Fruit fly (Drosophila melanogaster): ENCODE measurements around the gene Or10a.

The Or10a gene

dm6 chrX:11417322-11417721 is at the start of gene Or10a, which contains the start of gene Gr10a:
TSS of gene Or10a (minus strand) at chrX:11417422.
TSS of gene Gr10a (minus strand) at chrX:11417422.
- TF ChIP-seq Hr3 (GFP tag; optimal IDR thresholded peaks at IDR 0.05) (no peak), gce (GFP tag; IDR thresholded peaks at IDR 0.05) (no peak), ATbp (GFP tag; optimal IDR thresholded peaks at IDR 0.05) (no peak), Doc2 (GFP tag; IDR thresholded peaks at IDR 0.05) (no peak), run (tag; optimal IDR thresholded peaks at IDR 0.05) (no peak), ap (GFP tag; IDR thresholded peaks at IDR 0.05) (no peak)

DNA sequence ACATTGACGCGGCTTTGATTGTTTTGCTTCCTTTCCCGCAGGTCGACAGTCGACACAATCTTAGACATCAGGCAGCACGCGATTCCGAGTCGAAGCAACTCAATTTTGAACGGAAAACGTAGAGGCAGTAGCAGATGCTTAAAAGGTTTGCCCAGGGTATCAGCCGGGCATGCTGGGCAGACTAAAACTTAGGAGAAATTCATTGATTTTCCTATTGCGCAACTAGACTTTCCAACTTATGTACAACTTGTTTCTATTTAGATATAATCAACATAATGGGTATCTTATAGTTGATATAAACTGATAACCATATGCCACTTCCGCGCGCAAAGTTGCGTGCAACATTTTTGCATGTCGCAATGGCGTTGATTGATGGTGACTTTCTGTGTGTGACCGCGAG is 49.5 kb upstream of the Or10a start:
- 0 out of 3 replicates have a peak, but pooled peaks have one; percentile 13 for TF ChIP-seq CG11456 (GFP tag; IDR thresholded peaks at IDR 0.05)
- TF ChIP-seq ssp (GFP tag; IDR thresholded peaks at IDR 0.05), result 0 out of 2 replicates have a peak, but pooled peaks have one; percentile 10
- no peak for TF ChIP-seq Xrp1 (GFP tag; IDR thresholded peaks at IDR 0.05)
- TF ChIP-seq CG12744 (GFP tag; optimal IDR thresholded peaks at IDR 0.05), result no peak
- no peak for TF ChIP-seq CG10366 (GFP tag; IDR thresholded peaks at IDR 0.05)
- TF ChIP-seq NK7.1 (GFP tag; optimal IDR thresholded peaks at IDR 0.05), result no peak
- TF ChIP-seq ato (GFP tag; IDR thresholded peaks at IDR 0.05; ENCODE audit: partially characterized antibody), result no peak
- peak; percentile 15 for TF ChIP-seq Oli (tag; optimal IDR thresholded peaks at IDR 0.05)
- TF ChIP-seq CG17186 (GFP tag; optimal IDR thresholded peaks at IDR 0.05), result no peak
- peak; percentile 7 for TF ChIP-seq CG30403 (GFP tag; optimal IDR thresholded peaks at IDR 0.05)
- TF ChIP-seq sob (GFP tag; IDR thresholded peaks at IDR 0.05), result no peak
- peak; percentile 30; the same call in 1 of the 2 replicates for TF ChIP-seq CG9932 (GFP tag; IDR thresholded peaks at IDR 0.05)
- TF ChIP-seq Optix (GFP tag; IDR thresholded peaks at IDR 0.05), result 0 out of 3 replicates have a peak, but pooled peaks have one; percentile 23
- 0 out of 2 replicates have a peak, but pooled peaks have one; percentile 18 for TF ChIP-seq HLH3B (GFP tag; IDR thresholded peaks at IDR 0.05)
- TF ChIP-seq Pdp1 (GFP tag; optimal IDR thresholded peaks at IDR 0.05), result peak in 1 of 2 experiments; percentile 9
- no peak for TF ChIP-seq stwl (tag; optimal IDR thresholded peaks at IDR 0.05)
- TF ChIP-seq Dad (GFP tag; optimal IDR thresholded peaks at IDR 0.05), result no peak
- TF ChIP-seq Chrac-16 (GFP tag; optimal IDR thresholded peaks at IDR 0.05), result no peak
- TF ChIP-seq lmd (GFP tag; IDR thresholded peaks at IDR 0.05), result peak; percentile 26; the same call in 1 of the 2 replicates
- no peak for TF ChIP-seq CG4404 (GFP tag; IDR thresholded peaks at IDR 0.05)
- no peak for TF ChIP-seq hkb (optimal IDR thresholded peaks at IDR 0.05)
- TF ChIP-seq hkb (GFP tag; IDR thresholded peaks at IDR 0.05), result 0 out of 2 replicates have a peak, but pooled peaks have one; percentile 18
- no peak for TF ChIP-seq CG14965 (GFP tag; optimal IDR thresholded peaks at IDR 0.05; ENCODE audit: borderline replicate concordance)
- TF ChIP-seq B-H1 (GFP tag; IDR thresholded peaks at IDR 0.05), result peak; percentile 13; the same call in 1 of the 3 replicates
- TF ChIP-seq CG42726 (GFP tag; IDR thresholded peaks at IDR 0.05; ENCODE audit: partially characterized antibody), result no peak
- TF ChIP-seq CG1603 (tag; optimal IDR thresholded peaks at IDR 0.05), result peak; percentile 32
- no peak for TF ChIP-seq yki (optimal IDR thresholded peaks at IDR 0.05)
- peak; percentile 28 for TF ChIP-seq lab (GFP tag; optimal IDR thresholded peaks at IDR 0.05)
- peak; percentile 11; the same call in 1 of the 3 replicates for TF ChIP-seq Aef1 (GFP tag; IDR thresholded peaks at IDR 0.05)
- TF ChIP-seq dmrt99B (tag; optimal IDR thresholded peaks at IDR 0.05), result peak; percentile 42
- no peak for TF ChIP-seq tna (GFP tag; IDR thresholded peaks at IDR 0.05; ENCODE audit: partially characterized antibody)
- 0 out of 3 replicates have a peak, but pooled peaks have one; percentile 44 for TF ChIP-seq so (GFP tag; IDR thresholded peaks at IDR 0.05)
- TF ChIP-seq CG2120 (GFP tag; optimal IDR thresholded peaks at IDR 0.05), result peak; percentile 29
- TF ChIP-seq br (optimal IDR thresholded peaks at IDR 0.05), result no peak
- TF ChIP-seq CG12219 (GFP tag; optimal IDR thresholded peaks at IDR 0.05), result no peak
- TF ChIP-seq ranshi (GFP tag; IDR thresholded peaks at IDR 0.05), result no peak
- TF ChIP-seq slbo (GFP tag; IDR thresholded peaks at IDR 0.05), result peak; percentile 49
- TF ChIP-seq Oaz (GFP tag; IDR thresholded peaks at IDR 0.05), result no peak
- no peak for TF ChIP-seq D19A (tag; optimal IDR thresholded peaks at IDR 0.05)
- TF ChIP-seq wdn (GFP tag; IDR thresholded peaks at IDR 0.05), result 0 out of 2 replicates have a peak, but pooled peaks have one; percentile 32
- no peak for TF ChIP-seq CG1233 (GFP tag; optimal IDR thresholded peaks at IDR 0.05)
- no peak for TF ChIP-seq CG17829 (tag; optimal IDR thresholded peaks at IDR 0.05)
- TF ChIP-seq CG34422 (GFP tag; IDR thresholded peaks at IDR 0.05), result 0 out of 3 replicates have a peak, but pooled peaks have one; percentile 15
- no peak for TF ChIP-seq Side (GFP tag; optimal IDR thresholded peaks at IDR 0.05)
- peak; percentile 41; the same call in 1 of the 2 replicates for TF ChIP-seq Ptx1 (GFP tag; IDR thresholded peaks at IDR 0.05)
